Worm (Caenorhabditis elegans) whole organism, L3 larva: Measurements from ENCODE around the gene E01G4.3.

ENCODE experiments used
- ZK546.5 ChIP-seq: sonication (generic microtip); optimal IDR thresholded peaks from 2 replicates; lab custom pipeline; 2017; ENCODE audit warnings: missing biosample characterization, missing genetic modification characterization
- aly-2 ChIP-seq: fragments of 150-350 bp; optimal IDR thresholded peaks from 2 replicates; lab custom pipeline; 2014; ENCODE audit warnings: missing biosample characterization, missing genetic modification characterization
- ama-1 ChIP-seq: fragments of 150-350 bp; optimal IDR thresholded peaks from 2 replicates; lab custom pipeline; 2018
- ceh-16 ChIP-seq: sonication (generic microtip); optimal IDR thresholded peaks from 2 replicates; lab custom pipeline; 2017; ENCODE audit warnings: missing biosample characterization, missing genetic modification characterization
- ceh-28 ChIP-seq: fragments of 150-350 bp; optimal IDR thresholded peaks from 2 replicates; lab custom pipeline; 2014; ENCODE audit warnings: missing biosample characterization, missing genetic modification reagents, missing genetic modification characterization
- ceh-82 ChIP-seq: fragments of 150-350 bp; optimal IDR thresholded peaks from 2 replicates; lab custom pipeline; 2014; ENCODE audit warnings: missing biosample characterization, missing genetic modification characterization
- daf-12 ChIP-seq: fragments of 150-350 bp; optimal IDR thresholded peaks from 2 replicates; lab custom pipeline; 2014; ENCODE audit warnings: missing biosample characterization, missing genetic modification reagents, missing genetic modification characterization
- egl-5 ChIP-seq: fragments of 150-350 bp; optimal IDR thresholded peaks from 2 replicates; lab custom pipeline; 2017; ENCODE audit warnings: missing biosample characterization, missing genetic modification reagents, missing genetic modification characterization, inconsistent platforms
- elt-1 ChIP-seq: fragments of 150-350 bp; optimal IDR thresholded peaks from 2 replicates; lab custom pipeline; 2014; ENCODE audit warnings: missing biosample characterization, missing genetic modification characterization
- elt-2 ChIP-seq: sonication (generic microtip); optimal IDR thresholded peaks from 2 replicates; lab custom pipeline; 2016; ENCODE audit warnings: missing genetic modification reagents, mild to moderate bottlenecking, missing genetic modification characterization, missing compliant biosample characterization
- elt-3 ChIP-seq, 3 experiments: fragments of 150-350 bp in 1 of 3; sonication (generic microtip) in 2 of 3; optimal IDR thresholded peaks; 2 replicates in 2 of 3; 4 replicates in 1 of 3; lab custom pipeline; 2014 to 2017; ENCODE audit warnings: missing biosample characterization in 3 of 3, missing genetic modification characterization in 3 of 3
- eor-1 ChIP-seq, 2 experiments: fragments of 150-350 bp; optimal IDR thresholded peaks; 2 replicates each; lab custom pipeline; 2014 to 2018; ENCODE audit warnings: missing biosample characterization in 2 of 2, missing genetic modification characterization in 2 of 2
- fkh-10 ChIP-seq: sonication (generic microtip); optimal IDR thresholded peaks from 2 replicates; lab custom pipeline; 2017; ENCODE audit warnings: missing biosample characterization, missing genetic modification reagents, missing genetic modification characterization
- fkh-2 ChIP-seq: fragments of 150-350 bp; optimal IDR thresholded peaks from 2 replicates; lab custom pipeline; 2014; ENCODE audit warnings: missing biosample characterization, missing genetic modification reagents, missing genetic modification characterization
- fos-1 ChIP-seq: fragments of 150-350 bp; optimal IDR thresholded peaks from 2 replicates; lab custom pipeline; 2014; ENCODE audit warnings: missing biosample characterization, missing genetic modification characterization
- hmg-11 ChIP-seq: sonication (generic microtip); optimal IDR thresholded peaks from 2 replicates; lab custom pipeline; 2016; ENCODE audit warnings: missing genetic modification characterization, missing compliant biosample characterization
- jun-1 ChIP-seq: fragments of 150-350 bp; optimal IDR thresholded peaks from 2 replicates; lab custom pipeline; 2014; ENCODE audit warnings: missing biosample characterization, missing genetic modification reagents, missing genetic modification characterization
- lin-39 ChIP-seq: fragments of 150-350 bp; optimal IDR thresholded peaks from 2 replicates; lab custom pipeline; 2018; ENCODE audit warnings: missing biosample characterization, missing genetic modification reagents, missing genetic modification characterization
- lsy-12 ChIP-seq: sonication (generic microtip); optimal IDR thresholded peaks from 2 replicates; lab custom pipeline; 2016; ENCODE audit warnings: mild to moderate bottlenecking, missing genetic modification characterization, missing compliant biosample characterization
- nhr-11 ChIP-seq: fragments of 150-350 bp; optimal IDR thresholded peaks from 2 replicates; lab custom pipeline; 2014; ENCODE audit warnings: missing biosample characterization, missing genetic modification characterization
- nhr-12 ChIP-seq: fragments of 150-350 bp; optimal IDR thresholded peaks from 2 replicates; lab custom pipeline; 2014; ENCODE audit warnings: missing biosample characterization, missing genetic modification characterization
- nhr-23 ChIP-seq: fragments of 150-350 bp; optimal IDR thresholded peaks from 2 replicates; lab custom pipeline; 2014; ENCODE audit warnings: missing biosample characterization, missing genetic modification reagents, missing genetic modification characterization
- nhr-237 ChIP-seq: fragments of 150-350 bp; optimal IDR thresholded peaks from 2 replicates; lab custom pipeline; 2014; ENCODE audit warnings: missing biosample characterization, missing genetic modification characterization
- nhr-43 ChIP-seq: sonication (generic microtip); optimal IDR thresholded peaks from 2 replicates; lab custom pipeline; 2016; ENCODE audit warnings: mild to moderate bottlenecking, missing genetic modification characterization, missing compliant biosample characterization; ENCODE audit not compliant: poor library complexity, severe bottlenecking
- nhr-67 ChIP-seq: fragments of 150-350 bp; optimal IDR thresholded peaks from 2 replicates; lab custom pipeline; 2014; ENCODE audit warnings: missing biosample characterization, missing genetic modification characterization
- nhr-76 ChIP-seq: fragments of 150-350 bp; sonication (generic microtip); optimal IDR thresholded peaks from 5 replicates; lab custom pipeline; 2014; ENCODE audit warnings: missing biosample characterization, missing genetic modification characterization
- nhr-77 ChIP-seq: fragments of 150-350 bp; optimal IDR thresholded peaks from 2 replicates; lab custom pipeline; 2014; ENCODE audit warnings: missing biosample characterization, missing genetic modification characterization
- pqm-1 ChIP-seq: fragments of 150-350 bp; optimal IDR thresholded peaks from 2 replicates; lab custom pipeline; 2017; ENCODE audit warnings: missing biosample characterization, missing genetic modification characterization, inconsistent platforms
- sea-2 ChIP-seq: fragments of 150-350 bp; sonication (generic microtip); optimal IDR thresholded peaks from 4 replicates; lab custom pipeline; 2014; ENCODE audit warnings: missing biosample characterization, missing genetic modification reagents, missing genetic modification characterization
- skn-1 ChIP-seq: fragments of 150-350 bp; optimal IDR thresholded peaks from 2 replicates; lab custom pipeline; 2014; ENCODE audit warnings: missing biosample characterization, missing genetic modification characterization
- tbx-2 ChIP-seq: sonication (generic microtip); optimal IDR thresholded peaks from 2 replicates; lab custom pipeline; 2016; ENCODE audit warnings: mild to moderate bottlenecking, missing genetic modification characterization, missing compliant biosample characterization
- unc-39 ChIP-seq: sonication (generic microtip); optimal IDR thresholded peaks from 4 replicates; lab custom pipeline; 2017; ENCODE audit warnings: missing biosample characterization, missing genetic modification characterization
- unc-62 ChIP-seq: fragments of 150-350 bp; sonication (generic microtip); optimal IDR thresholded peaks from 4 replicates; lab custom pipeline; 2014; ENCODE audit warnings: missing biosample characterization, missing genetic modification reagents, missing genetic modification characterization
- zag-1 ChIP-seq: fragments of 150-350 bp; optimal IDR thresholded peaks from 2 replicates; lab custom pipeline; 2014; ENCODE audit warnings: missing biosample characterization, missing genetic modification characterization
- ztf-11 ChIP-seq: fragments of 150-350 bp; optimal IDR thresholded peaks from 2 replicates; lab custom pipeline; 2014; ENCODE audit warnings: missing biosample characterization, missing genetic modification characterization
- ztf-4 ChIP-seq: fragments of 150-350 bp; optimal IDR thresholded peaks from 2 replicates; lab custom pipeline; 2014; ENCODE audit warnings: missing biosample characterization, missing genetic modification characterization

Gene E01G4.3

ce11 chrII:13494175-13494650, 24.8 kb upstream of the E01G4.3 start, which contains the start of gene ndua-7:
Gene ndua-7, minus strand, starts transcription at chrII:13494600.
- no peak for TF ChIP-seq lin-39 (tag; lab: Kevin White, UChicago)
- TF ChIP-seq elt-1 = no peak
- no peak for TF ChIP-seq ceh-16 (tag; lab: Kevin White, UChicago)
- TF ChIP-seq fkh-2 (tag; lab: Kevin White, UChicago) = no peak
- no peak for TF ChIP-seq unc-39 (tag; lab: Kevin White, UChicago)
- TF ChIP-seq nhr-76 = no peak
- no peak for TF ChIP-seq sea-2
- TF ChIP-seq ZK546.5 (tag; lab: Kevin White, UChicago) = no peak
- TF ChIP-seq elt-2 (tag; lab: Kevin White, UChicago) = no peak
- TF ChIP-seq zag-1 (tag; lab: Kevin White, UChicago) = no peak
- no peak for TF ChIP-seq nhr-11
- no peak for TF ChIP-seq nhr-67 (tag; lab: Kevin White, UChicago)
- no peak for TF ChIP-seq ztf-4 (tag; lab: Kevin White, UChicago)
- no peak for TF ChIP-seq fkh-10 (GFP tag; lab: Kevin White, UChicago)
- TF ChIP-seq, all 47 proteins: peak for 0

- TF ChIP-seq jun-1 (tag; lab: Kevin White, UChicago) (no peak), nhr-237 (tag; lab: Kevin White, UChicago) (no peak), lsy-12 (no peak), fos-1 (no peak), elt-2 (tag; lab: Kevin White, UChicago) (no peak), aly-2 (tag; lab: Kevin White, UChicago) (no peak), sea-2 (no peak)
These were observed 23.5 kb upstream of the E01G4.3 start, which contains the start of gene F45H10.2 for ce11 chrII:13492948-13493347. Gene F45H10.2, minus strand, starts transcription at chrII:13493048.

ce11 chrII:13491254-13491889, 22.0 kb upstream of the E01G4.3 start, which contains the start of gene alh-7:
Gene alh-7, minus strand, starts transcription at chrII:13491786.
- TF ChIP-seq ama-1 (lab: Kevin White, UChicago) (peak; percentile 22), eor-1 (tag; optimal IDR thresholded peaks at IDR 0.05; lab: Kevin White, UChicago) (no peak)

ce11 chrII:13489896-13490295, 20.5 kb upstream of the E01G4.3 start:
- TF ChIP-seq ceh-16 (tag; lab: Kevin White, UChicago) (no peak), nhr-67 (tag; lab: Kevin White, UChicago) (no peak), hmg-11 (no peak), egl-5 (no peak), ztf-11 (tag; lab: Kevin White, UChicago) (no peak), lsy-12 (no peak), skn-1 (tag; lab: Kevin White, UChicago) (no peak), pqm-1 (tag; lab: Kevin White, UChicago) (no peak)

ce11 chrII:13487563-13487962, 18.2 kb upstream of the E01G4.3 start:
- TF ChIP-seq lin-39 (tag; lab: Kevin White, UChicago) = no peak
- TF ChIP-seq elt-2 (tag; lab: Kevin White, UChicago) = no peak
- TF ChIP-seq nhr-237 (tag; lab: Kevin White, UChicago) = no peak
- no peak for TF ChIP-seq egl-5
- TF ChIP-seq ceh-28 (tag; lab: Kevin White, UChicago) = no peak
- no peak for TF ChIP-seq ceh-16 (tag; lab: Kevin White, UChicago)
- TF ChIP-seq zag-1 (tag; lab: Kevin White, UChicago) = no peak
- no peak for TF ChIP-seq lsy-12
- TF ChIP-seq daf-12 (tag; lab: Kevin White, UChicago) = no peak
- no peak for TF ChIP-seq nhr-12 (tag; lab: Kevin White, UChicago)
- TF ChIP-seq unc-62 (GFP tag; lab: Kevin White, UChicago) = no peak
- no peak for TF ChIP-seq nhr-23 (tag; lab: Kevin White, UChicago)
- TF ChIP-seq, all 47 proteins: peak for 0

ce11 chrII:13485119-13485518, 15.7 kb upstream of the E01G4.3 start:
- TF ChIP-seq elt-2 (tag; lab: Kevin White, UChicago) (no peak), nhr-76 (no peak), hmg-11 (no peak), unc-62 (GFP tag; lab: Kevin White, UChicago) (no peak), elt-3 (tag; optimal IDR thresholded peaks at IDR 0.05; lab: Kevin White, UChicago) (no peak), nhr-77 (no peak), pqm-1 (tag; lab: Kevin White, UChicago) (no peak), nhr-43 (tag; lab: Kevin White, UChicago) (no peak), zag-1 (tag; lab: Kevin White, UChicago) (no peak), fkh-2 (tag; lab: Kevin White, UChicago) (no peak), nhr-23 (tag; lab: Kevin White, UChicago) (no peak), fkh-10 (GFP tag; lab: Kevin White, UChicago) (no peak), ceh-82 (tag; lab: Kevin White, UChicago) (no peak), tbx-2 (no peak)
